Worm (Caenorhabditis elegans) whole organism, L3 larva: Measurements from ENCODE around the gene fbxc-27.

Experiments used
- jun-1 ChIP-seq: fragments of 150-350 bp; optimal IDR thresholded peaks from 2 replicates; lab custom pipeline; 2014; ENCODE audit warnings: missing biosample characterization, missing genetic modification reagents, missing genetic modification characterization
- nhr-237 ChIP-seq: fragments of 150-350 bp; optimal IDR thresholded peaks from 2 replicates; lab custom pipeline; 2014; ENCODE audit warnings: missing biosample characterization, missing genetic modification characterization
- unc-62 ChIP-seq: fragments of 150-350 bp; sonication (generic microtip); optimal IDR thresholded peaks from 4 replicates; lab custom pipeline; 2014; ENCODE audit warnings: missing biosample characterization, missing genetic modification reagents, missing genetic modification characterization
- ztf-4 ChIP-seq: fragments of 150-350 bp; optimal IDR thresholded peaks from 2 replicates; lab custom pipeline; 2014; ENCODE audit warnings: missing biosample characterization, missing genetic modification characterization

DNA sequence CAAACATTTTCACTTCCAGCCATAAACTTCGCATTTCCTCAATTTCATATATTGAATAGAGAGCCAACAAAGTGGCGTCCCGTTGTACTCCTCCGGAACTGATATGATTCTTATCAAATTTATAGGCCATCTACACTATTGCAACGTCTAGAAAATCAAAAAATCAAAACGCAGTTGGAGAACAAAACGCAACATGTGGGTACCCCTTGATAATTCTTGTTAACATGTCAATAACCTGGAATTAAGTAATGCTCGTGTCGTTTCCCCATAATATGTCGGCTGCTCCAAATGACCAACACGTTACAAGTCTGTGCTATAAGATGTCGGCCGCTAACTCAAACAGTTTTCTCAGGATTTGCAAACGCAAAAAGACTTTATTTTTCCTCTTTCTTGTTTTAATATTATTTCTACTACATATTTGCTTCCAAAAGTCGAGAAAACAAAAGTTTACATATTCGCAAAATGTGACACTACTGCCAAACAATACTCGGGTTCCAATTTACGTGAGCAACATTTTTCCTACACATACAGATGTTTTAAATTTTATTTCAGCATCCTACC is 28.8 kb upstream of the fbxc-27 start:
- TF ChIP-seq ztf-4 (tag; lab: Kevin White, UChicago), result no peak
- no peak for TF ChIP-seq jun-1 (tag; lab: Kevin White, UChicago)
- no peak for TF ChIP-seq nhr-237 (tag; lab: Kevin White, UChicago)
- TF ChIP-seq unc-62 (GFP tag; lab: Kevin White, UChicago), result no peak
